Fruit fly (Drosophila melanogaster): ENCODE data around the gene CG45067.

The CG45067 gene

dm6 chr3L:3081146-3081872, 33.0 kb downstream of the CG45067 start (continued):
- TF ChIP-seq Med (GFP tag), result peak; percentile 100
- peak; percentile 94 for TF ChIP-seq slp2 (GFP tag; optimal IDR thresholded peaks at IDR 0.05)
- TF ChIP-seq gt (GFP tag; IDR thresholded peaks at IDR 0.05), result peak; percentile 94
- TF ChIP-seq Blimp-1 (GFP tag; optimal IDR thresholded peaks at IDR 0.05), result peak; percentile 97
- TF ChIP-seq CG7556 (GFP tag; optimal IDR thresholded peaks at IDR 0.05), result peak; percentile 98
- TF ChIP-seq bowl (GFP tag; IDR thresholded peaks at IDR 0.05), result peak; percentile 97
- peak; percentile 41; the same call in 1 of the 2 replicates for TF ChIP-seq unc-4 (GFP tag; IDR thresholded peaks at IDR 0.05; ENCODE audit: partially characterized antibody)
- TF ChIP-seq CG12391 (tag; optimal IDR thresholded peaks at IDR 0.05), result peak; percentile 99
- no peak for TF ChIP-seq Gsc (GFP tag; IDR thresholded peaks at IDR 0.05)
- TF ChIP-seq CG10959 (GFP tag; IDR thresholded peaks at IDR 0.05), result peak; percentile 97
- peak; percentile 97 for TF ChIP-seq CG3726 (GFP tag; IDR thresholded peaks at IDR 0.05)
- peak; percentile 90 for TF ChIP-seq Lim3 (GFP tag; IDR thresholded peaks at IDR 0.05)
- TF ChIP-seq cas (GFP tag; IDR thresholded peaks at IDR 0.05), result peak; percentile 97
- TF ChIP-seq CG4360 (GFP tag; IDR thresholded peaks at IDR 0.05), result peak; percentile 83
- TF ChIP-seq YL-1 (GFP tag; optimal IDR thresholded peaks at IDR 0.05), result peak; percentile 91
- TF ChIP-seq rib (GFP tag; IDR thresholded peaks at IDR 0.05), result peak; percentile 98
- peak; percentile 94 for TF ChIP-seq GATAe (GFP tag; conservative IDR thresholded peaks at IDR 0.05)
- TF ChIP-seq CG16813 (GFP tag; IDR thresholded peaks at IDR 0.05; ENCODE audit: partially characterized antibody), result peak; percentile 66
- TF ChIP-seq pnt (GFP tag; optimal IDR thresholded peaks at IDR 0.05), result peak; percentile 91
- peak; percentile 92 for TF ChIP-seq CG8944 (GFP tag; optimal IDR thresholded peaks at IDR 0.05)
- TF ChIP-seq CG9437 (GFP tag; optimal IDR thresholded peaks at IDR 0.05), result peak; percentile 91
- peak; percentile 99 for TF ChIP-seq zfh1 (GFP tag; IDR thresholded peaks at IDR 0.05)
- peak; percentile 90 for TF ChIP-seq E2f2 (GFP tag; IDR thresholded peaks at IDR 0.05)
- peak; percentile 90 for TF ChIP-seq btn (GFP tag; optimal IDR thresholded peaks at IDR 0.05)
- TF ChIP-seq CG3163 (GFP tag; optimal IDR thresholded peaks at IDR 0.05), result peak; percentile 78
- peak; percentile 97 for TF ChIP-seq Dad (GFP tag; optimal IDR thresholded peaks at IDR 0.05)
- peak; percentile 99 for TF ChIP-seq CG4424 (GFP tag; optimal IDR thresholded peaks at IDR 0.05)
- TF ChIP-seq CG10654 (GFP tag; optimal IDR thresholded peaks at IDR 0.05), result peak; percentile 97
- peak; percentile 95 for TF ChIP-seq CG14710 (tag; optimal IDR thresholded peaks at IDR 0.05)
- peak; percentile 99 for TF ChIP-seq CG14441 (GFP tag; IDR thresholded peaks at IDR 0.05)
- TF ChIP-seq h (optimal IDR thresholded peaks at IDR 0.05), result no peak
- TF ChIP-seq Abd-B (GFP tag; optimal IDR thresholded peaks at IDR 0.05), result peak; percentile 96
- peak; percentile 97 for TF ChIP-seq dmrt11E (tag; optimal IDR thresholded peaks at IDR 0.05)
- TF ChIP-seq Lpt (GFP tag; optimal IDR thresholded peaks at IDR 0.05), result no peak
- peak; percentile 80 for TF ChIP-seq CG30020 (tag; optimal IDR thresholded peaks at IDR 0.05)
- TF ChIP-seq MBD-R2 (GFP tag; IDR thresholded peaks at IDR 0.05), result peak; percentile 99
- peak; percentile 99 for TF ChIP-seq az2 (GFP tag; optimal IDR thresholded peaks at IDR 0.05)
- TF ChIP-seq bab2 (GFP tag; optimal IDR thresholded peaks at IDR 0.05), result peak; percentile 97
- TF ChIP-seq CG34422 (GFP tag; IDR thresholded peaks at IDR 0.05), result peak; percentile 99
- TF ChIP-seq zen (tag; optimal IDR thresholded peaks at IDR 0.05), result peak; percentile 94
- peak; percentile 97 to 99 for TF ChIP-seq Hr51 (GFP tag; optimal IDR thresholded peaks at IDR 0.05)
- TF ChIP-seq emc (GFP tag; optimal IDR thresholded peaks at IDR 0.05), result peak; percentile 91
- peak; percentile 79 for TF ChIP-seq inv (GFP tag; IDR thresholded peaks at IDR 0.05; ENCODE audit: partially characterized antibody)
- TF ChIP-seq CG11093 (GFP tag; IDR thresholded peaks at IDR 0.05), result peak; percentile 96
- peak; percentile 99 for TF ChIP-seq Oli (tag; optimal IDR thresholded peaks at IDR 0.05)
- TF ChIP-seq PHDP (tag; optimal IDR thresholded peaks at IDR 0.05), result peak; percentile 99
- peak; percentile 98 for TF ChIP-seq CG7839 (tag; optimal IDR thresholded peaks at IDR 0.05)
- TF ChIP-seq ro (GFP tag; IDR thresholded peaks at IDR 0.05), result peak; percentile 93
- 0 out of 2 replicates have a peak, but pooled peaks have one; percentile 29 for TF ChIP-seq hbn (GFP tag; IDR thresholded peaks at IDR 0.05; ENCODE audit: partially characterized antibody)
- peak; percentile 96 for TF ChIP-seq CG8765 (GFP tag; IDR thresholded peaks at IDR 0.05)

All from whole organism, embryonic.